Worm (Caenorhabditis elegans) whole organism, L1 larva: ENCODE data around the gene tbx-8.

Experiments used
- F16B12.6 ChIP-seq: fragments of 150-350 bp; optimal IDR thresholded peaks from 2 replicates; lab custom pipeline; 2014; ENCODE audit warnings: missing biosample characterization, missing genetic modification characterization
- aha-1 ChIP-seq: fragments of 150-350 bp; optimal IDR thresholded peaks from 2 replicates; lab custom pipeline; 2014; ENCODE audit warnings: missing biosample characterization, missing genetic modification characterization
- alr-1 ChIP-seq: fragments of 200-800 bp; sonication (Bioruptor generic); optimal IDR thresholded peaks from 2 replicates; lab custom pipeline; 2018; ENCODE audit warnings: borderline replicate concordance, mild to moderate bottlenecking, missing genetic modification characterization, missing compliant biosample characterization
- aly-2 ChIP-seq: fragments of 150-350 bp; optimal IDR thresholded peaks from 2 replicates; lab custom pipeline; 2014; ENCODE audit warnings: missing biosample characterization, missing genetic modification characterization
- ama-1 ChIP-seq: fragments of 150-350 bp; optimal IDR thresholded peaks from 2 replicates; lab custom pipeline; 2014
- blmp-1 ChIP-seq: fragments of 150-350 bp; optimal IDR thresholded peaks from 2 replicates; lab custom pipeline; 2014; ENCODE audit warnings: missing biosample characterization, missing genetic modification characterization
- ceh-8 ChIP-seq: fragments of 200-800 bp; sonication (Bioruptor generic); optimal IDR thresholded peaks from 2 replicates; lab custom pipeline; 2018; ENCODE audit warnings: mild to moderate bottlenecking, missing genetic modification characterization, moderate library complexity, missing compliant biosample characterization
- ceh-88 ChIP-seq: fragments of 200-800 bp; sonication (Bioruptor generic); IDR thresholded peaks from 2 replicates; pipeline ENCODE4 v1.3.6; 2022; ENCODE audit warnings: missing genetic modification characterization, missing compliant biosample characterization
- ceh-90 ChIP-seq: sonication (generic microtip); optimal IDR thresholded peaks from 2 replicates; lab custom pipeline; 2016; ENCODE audit warnings: missing genetic modification characterization, missing compliant biosample characterization
- ces-1 ChIP-seq: fragments of 150-350 bp; optimal IDR thresholded peaks from 2 replicates; lab custom pipeline; 2014; ENCODE audit warnings: missing biosample characterization, missing genetic modification reagents, missing genetic modification characterization
- efl-1 ChIP-seq, 4 experiments: fragments of 150-350 bp; optimal IDR thresholded peaks in 3 of 4; peaks in 1 of 4; 1 replicate in 1 of 4; 2 replicates in 3 of 4; lab custom pipeline; 2014; ENCODE audit warnings: missing biosample characterization in 2 of 4, missing genetic modification characterization in 2 of 4, missing genetic modification reagents in 2 of 4
- egl-13 ChIP-seq: sonication (generic microtip); optimal IDR thresholded peaks from 2 replicates; lab custom pipeline; 2016; ENCODE audit warnings: missing genotype, missing genetic modification reagents, missing genetic modification characterization, missing compliant biosample characterization
- egl-27 ChIP-seq, 2 experiments: fragments of 150-350 bp in 1 of 2; sonication (generic microtip); optimal IDR thresholded peaks; 3 replicates each; lab custom pipeline; 2017 to 2018; ENCODE audit warnings: missing biosample characterization in 2 of 2, missing genetic modification characterization in 2 of 2, missing genetic modification reagents in 2 of 2
- elt-2 ChIP-seq: sonication (generic microtip); optimal IDR thresholded peaks from 2 replicates; lab custom pipeline; 2016; ENCODE audit warnings: missing genetic modification characterization, mild to moderate bottlenecking, inconsistent platforms, missing compliant biosample characterization, missing genetic modification reagents
- elt-3 ChIP-seq, 6 experiments: fragments of 150-350 bp in 1 of 6; sonication (generic microtip); optimal IDR thresholded peaks; 2 replicates each; lab custom pipeline; 2017 to 2018; ENCODE audit warnings: missing biosample characterization in 6 of 6, missing genetic modification characterization in 6 of 6, inconsistent platforms in 1 of 6
- ets-5 ChIP-seq: fragments of 200-800 bp; sonication (Bioruptor generic); IDR thresholded peaks from 2 replicates; pipeline ENCODE4 v1.3.6; 2022; ENCODE audit warnings: missing genetic modification characterization, missing compliant biosample characterization
- fkh-10 ChIP-seq: sonication (generic microtip); optimal IDR thresholded peaks from 2 replicates; lab custom pipeline; 2017; ENCODE audit warnings: missing biosample characterization, missing genetic modification reagents, missing genetic modification characterization
- fkh-4 ChIP-seq: sonication (generic microtip); optimal IDR thresholded peaks from 2 replicates; lab custom pipeline; 2016; ENCODE audit warnings: missing compliant biosample characterization, missing genetic modification characterization, borderline replicate concordance
- fkh-8 ChIP-seq: sonication (generic microtip); optimal IDR thresholded peaks from 2 replicates; lab custom pipeline; 2016; ENCODE audit warnings: mild to moderate bottlenecking, missing genetic modification characterization, missing compliant biosample characterization
- grh-1 ChIP-seq: fragments of 200-800 bp; sonication (Bioruptor generic); IDR thresholded peaks from 2 replicates; pipeline ENCODE4 v1.3.6; 2022; ENCODE audit warnings: missing genetic modification reagents, missing genetic modification characterization, missing compliant biosample characterization
- hlh-17 ChIP-seq: fragments of 200-800 bp; sonication (Bioruptor generic); optimal IDR thresholded peaks from 2 replicates; lab custom pipeline; 2018; ENCODE audit warnings: missing genetic modification characterization, mild to moderate bottlenecking, missing compliant biosample characterization, moderate library complexity, borderline replicate concordance
- hlh-4 ChIP-seq: sonication (generic microtip); optimal IDR thresholded peaks from 2 replicates; lab custom pipeline; 2016; ENCODE audit warnings: mild to moderate bottlenecking, missing genetic modification characterization, missing compliant biosample characterization
- hpl-2 ChIP-seq: fragments of 150-350 bp; optimal IDR thresholded peaks from 2 replicates; lab custom pipeline; 2014; ENCODE audit warnings: missing biosample characterization, missing genetic modification reagents, missing genetic modification characterization
- irx-1 ChIP-seq: sonication (generic microtip); optimal IDR thresholded peaks from 2 replicates; lab custom pipeline; 2016; ENCODE audit warnings: missing genetic modification characterization, missing compliant biosample characterization
- isw-1 ChIP-seq: fragments of 200-800 bp; sonication (Bioruptor generic); IDR thresholded peaks from 2 replicates; pipeline ENCODE4 v1.3.6; 2022; ENCODE audit warnings: missing genetic modification characterization, missing compliant biosample characterization
- lin-14 ChIP-seq: fragments of 200-800 bp; sonication (Bioruptor generic); optimal IDR thresholded peaks from 2 replicates; lab custom pipeline; 2018; ENCODE audit warnings: mild to moderate bottlenecking, missing genetic modification characterization, moderate library complexity, missing compliant biosample characterization
- lin-15B ChIP-seq: fragments of 150-350 bp; sonication (generic microtip); optimal IDR thresholded peaks from 3 replicates; lab custom pipeline; 2014; ENCODE audit warnings: missing biosample characterization, missing genetic modification characterization
- lin-39 ChIP-seq: fragments of 150-350 bp; optimal IDR thresholded peaks from 2 replicates; lab custom pipeline; 2014; ENCODE audit warnings: missing biosample characterization, missing genetic modification reagents, missing genetic modification characterization
- lir-3 ChIP-seq: sonication (generic microtip); optimal IDR thresholded peaks from 2 replicates; lab custom pipeline; 2016; ENCODE audit warnings: mild to moderate bottlenecking, missing genetic modification characterization, moderate library complexity, missing compliant biosample characterization; ENCODE audit not compliant: poor library complexity
- lsy-2 ChIP-seq, 2 experiments: fragments of 150-350 bp; optimal IDR thresholded peaks; 2 replicates each; lab custom pipeline; 2014; ENCODE audit warnings: missing biosample characterization in 2 of 2, missing genetic modification characterization in 2 of 2
- nhr-12 ChIP-seq: sonication (generic microtip); optimal IDR thresholded peaks from 2 replicates; lab custom pipeline; 2017; ENCODE audit warnings: missing biosample characterization, missing genetic modification characterization
- nhr-19 ChIP-seq: fragments of 200-800 bp; sonication (Bioruptor generic); conservative IDR thresholded peaks from 2 replicates; pipeline ENCODE4 v1.3.6; 2022; ENCODE audit warnings: missing genetic modification characterization, missing compliant biosample characterization
- nhr-20 ChIP-seq: sonication (generic microtip); optimal IDR thresholded peaks from 2 replicates; lab custom pipeline; 2016; ENCODE audit warnings: mild to moderate bottlenecking, missing genetic modification characterization, missing compliant biosample characterization
- nhr-28 ChIP-seq: fragments of 150-350 bp; optimal IDR thresholded peaks from 2 replicates; lab custom pipeline; 2014; ENCODE audit warnings: missing biosample characterization, missing genetic modification characterization
- nhr-47 ChIP-seq: sonication (generic microtip); optimal IDR thresholded peaks from 2 replicates; lab custom pipeline; 2016; ENCODE audit warnings: mild to moderate bottlenecking, missing genetic modification characterization, moderate library complexity, missing compliant biosample characterization
- nhr-77 ChIP-seq: fragments of 150-350 bp; optimal IDR thresholded peaks from 2 replicates; lab custom pipeline; 2014; ENCODE audit warnings: missing biosample characterization, missing genetic modification characterization
- nhr-84 ChIP-seq: sonication (generic microtip); optimal IDR thresholded peaks from 2 replicates; lab custom pipeline; 2017; ENCODE audit warnings: missing biosample characterization, missing genetic modification characterization
- nhr-85 ChIP-seq: sonication (generic microtip); peaks from one replicate; lab custom pipeline; 2016; ENCODE audit warnings: missing genetic modification characterization, inconsistent platforms, missing compliant biosample characterization
- rnt-1 ChIP-seq: sonication (generic microtip); optimal IDR thresholded peaks from 2 replicates; lab custom pipeline; 2016; ENCODE audit warnings: mild to moderate bottlenecking, missing genetic modification characterization, moderate library complexity, missing compliant biosample characterization
- skn-1 ChIP-seq: fragments of 150-350 bp; optimal IDR thresholded peaks from 2 replicates; lab custom pipeline; 2014; ENCODE audit warnings: missing biosample characterization, missing genetic modification characterization
- snpc-4 ChIP-seq: fragments of 150-350 bp; optimal IDR thresholded peaks from 2 replicates; lab custom pipeline; 2014; ENCODE audit warnings: missing biosample characterization, missing genetic modification characterization
- snu-23 ChIP-seq: sonication (generic microtip); optimal IDR thresholded peaks from 2 replicates; lab custom pipeline; 2016; ENCODE audit warnings: missing genetic modification characterization, missing compliant biosample characterization
- sox-4 ChIP-seq: sonication (generic microtip); optimal IDR thresholded peaks from 2 replicates; lab custom pipeline; 2016; ENCODE audit warnings: missing genetic modification characterization, missing compliant biosample characterization
- sptf-1 ChIP-seq: fragments of 150-350 bp; optimal IDR thresholded peaks from 2 replicates; lab custom pipeline; 2014; ENCODE audit warnings: missing biosample characterization, missing genetic modification characterization
- sup-37 ChIP-seq: fragments of 200-800 bp; sonication (Bioruptor generic); optimal IDR thresholded peaks from 2 replicates; lab custom pipeline; 2018; ENCODE audit warnings: mild to moderate bottlenecking, missing genetic modification characterization, missing compliant biosample characterization
- tlp-1 ChIP-seq: fragments of 150-350 bp; optimal IDR thresholded peaks from 2 replicates; lab custom pipeline; 2014; ENCODE audit warnings: missing biosample characterization, missing genetic modification characterization
- unc-130 ChIP-seq: fragments of 150-350 bp; optimal IDR thresholded peaks from 2 replicates; lab custom pipeline; 2017; ENCODE audit warnings: missing biosample characterization, missing genetic modification characterization, inconsistent platforms
- unc-30 ChIP-seq: sonication (generic microtip); optimal IDR thresholded peaks from 2 replicates; lab custom pipeline; 2017; ENCODE audit warnings: missing biosample characterization, missing genetic modification characterization
- unc-86 ChIP-seq: sonication (generic microtip); optimal IDR thresholded peaks from 2 replicates; lab custom pipeline; 2016; ENCODE audit warnings: missing genetic modification characterization, missing compliant biosample characterization
- unc-98 ChIP-seq: fragments of 200-800 bp; sonication (Bioruptor generic); IDR thresholded peaks from 2 replicates; pipeline ENCODE4 v1.3.6; 2022; ENCODE audit warnings: missing genetic modification characterization, missing compliant biosample characterization
- xbp-1 ChIP-seq: sonication (generic microtip); optimal IDR thresholded peaks from 2 replicates; lab custom pipeline; 2016; ENCODE audit warnings: missing genetic modification characterization, missing compliant biosample characterization
- zip-4 ChIP-seq: fragments of 200-800 bp; sonication (Bioruptor generic); optimal IDR thresholded peaks from 2 replicates; lab custom pipeline; 2018; ENCODE audit warnings: mild to moderate bottlenecking, missing genetic modification characterization, moderate library complexity, missing compliant biosample characterization

Gene tbx-8

DNA sequence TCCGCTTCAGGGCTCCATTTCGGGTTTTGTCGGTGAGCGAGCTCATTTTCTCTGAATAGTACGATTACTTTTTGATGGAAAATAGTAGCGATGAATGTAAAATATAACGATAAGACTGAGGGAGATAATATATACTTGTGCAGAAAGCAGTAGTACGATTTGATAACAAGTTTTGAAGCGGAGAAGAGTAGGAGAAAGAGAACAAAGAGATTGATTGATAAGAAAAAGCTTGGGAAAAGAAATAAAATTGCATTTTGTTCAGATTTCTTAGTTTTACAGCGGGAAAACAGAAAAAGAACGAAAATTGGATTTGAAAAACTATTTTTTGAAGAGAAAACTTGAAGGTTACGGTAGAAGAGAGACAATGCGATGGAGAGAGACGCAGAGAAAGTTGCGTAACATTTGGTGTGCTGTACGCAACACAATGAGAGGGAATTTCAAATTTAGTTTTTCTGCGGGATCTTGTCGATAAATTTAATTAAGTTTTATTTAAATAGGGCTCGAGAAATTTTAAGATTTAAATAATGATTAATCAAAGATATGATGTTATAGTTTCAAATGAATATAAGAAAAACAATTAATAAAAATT, 10.5 kb downstream of the tbx-8 start, which contains the start of gene umps-1:
TSS of gene umps-1 (minus strand) at position 51 of the 589 bp plus-strand sequence.
- TF ChIP-seq tlp-1 (tag; lab: Kevin White, UChicago) = no peak
- peak; percentile 89 for TF ChIP-seq rnt-1 (tag; lab: Kevin White, UChicago)
- TF ChIP-seq aly-2 (tag; lab: Kevin White, UChicago) = peak; percentile 72
- TF ChIP-seq fkh-8 (tag; lab: Kevin White, UChicago) = no peak
- TF ChIP-seq ets-5 = no peak
- TF ChIP-seq nhr-84 (tag; lab: Kevin White, UChicago) = no peak
- TF ChIP-seq nhr-77 = peak; percentile 70
- no peak for TF ChIP-seq egl-13 (tag; lab: Kevin White, UChicago)
- no peak for TF ChIP-seq aha-1
- TF ChIP-seq lir-3 (tag; lab: Kevin White, UChicago) = peak; percentile 50
- TF ChIP-seq egl-27 (tag; optimal IDR thresholded peaks at IDR 0.05; lab: Kevin White, UChicago) = no peak
- peak; percentile 14 for TF ChIP-seq sup-37 (GFP tag; lab: Kevin White, UChicago)
- no peak for TF ChIP-seq hlh-4
- TF ChIP-seq irx-1 (tag; lab: Kevin White, UChicago) = peak; percentile 63
- peak; percentile 31 for TF ChIP-seq elt-2 (tag; lab: Kevin White, UChicago)
- peak; percentile 71 for TF ChIP-seq lin-39 (tag; lab: Kevin White, UChicago)
- peak; percentile 56 for TF ChIP-seq isw-1 (GFP tag; lab: Robert Waterston, UW)
- no peak for TF ChIP-seq ces-1 (GFP tag; lab: Kevin White, UChicago)
- TF ChIP-seq lin-14 (GFP tag; lab: Kevin White, UChicago) = no peak
- no peak for TF ChIP-seq unc-98
- no peak for TF ChIP-seq sptf-1
- TF ChIP-seq fkh-10 (GFP tag; lab: Kevin White, UChicago) = no peak
- TF ChIP-seq elt-3 (tag; optimal IDR thresholded peaks at IDR 0.05; lab: Kevin White, UChicago) = peak in 2 of 6 experiments; percentile 79 to 84
- peak; percentile 5 for TF ChIP-seq unc-86
- no peak for TF ChIP-seq hpl-2 (GFP tag; lab: Kevin White, UChicago)
- no peak for TF ChIP-seq sox-4 (tag; lab: Kevin White, UChicago)
- peak; percentile 93 for TF ChIP-seq nhr-85 (tag; lab: Kevin White, UChicago)
- TF ChIP-seq nhr-28 (tag; lab: Kevin White, UChicago) = no peak
- TF ChIP-seq ceh-90 (tag; lab: Kevin White, UChicago) = peak; percentile 36
- peak; percentile 86 for TF ChIP-seq nhr-19 (GFP tag; lab: Robert Waterston, UW)
- TF ChIP-seq nhr-47 = peak; percentile 84
- TF ChIP-seq nhr-20 (tag; lab: Kevin White, UChicago) = peak; percentile 86
- no peak for TF ChIP-seq unc-30 (tag; lab: Kevin White, UChicago)
- TF ChIP-seq alr-1 (tag; lab: Kevin White, UChicago) = no peak
- peak; percentile 64 for TF ChIP-seq zip-4
- no peak for TF ChIP-seq nhr-12 (tag; lab: Kevin White, UChicago)
- peak; percentile 81 for TF ChIP-seq blmp-1
- TF ChIP-seq snpc-4 (tag; lab: Kevin White, UChicago) = peak; percentile 44
- peak; percentile 99 for TF ChIP-seq efl-1 (optimal IDR thresholded peaks at IDR 0.05; lab: Kevin White, UChicago)
- TF ChIP-seq efl-1 (GFP tag; optimal IDR thresholded peaks at IDR 0.05 in 1 of 2; lab: Kevin White, UChicago) = peak; percentile 98 to 100
- peak; percentile 66 for TF ChIP-seq skn-1 (tag; lab: Kevin White, UChicago)
- TF ChIP-seq F16B12.6 (tag; lab: Kevin White, UChicago) = peak; percentile 94
- TF ChIP-seq hlh-17 (GFP tag; lab: Kevin White, UChicago) = no peak
- peak; percentile 68 for TF ChIP-seq grh-1 (GFP tag; lab: Robert Waterston, UW)
- TF ChIP-seq fkh-4 (tag; lab: Kevin White, UChicago) = no peak
- no peak for TF ChIP-seq ceh-8 (GFP tag; lab: Kevin White, UChicago)
- peak; percentile 39 for TF ChIP-seq lin-15B
- peak; percentile 99 for TF ChIP-seq lsy-2 (tag; optimal IDR thresholded peaks at IDR 0.05; lab: Kevin White, UChicago)
- peak; percentile 76 for TF ChIP-seq xbp-1 (tag; lab: Kevin White, UChicago)
- peak; percentile 53 for TF ChIP-seq ama-1 (lab: Kevin White, UChicago)
- peak; percentile 91 for TF ChIP-seq snu-23 (GFP tag; lab: Kevin White, UChicago)
- TF ChIP-seq ceh-88 (GFP tag; lab: Robert Waterston, UW) = no peak
- peak; percentile 76 for TF ChIP-seq unc-130
